Fruit fly (Drosophila melanogaster) whole organism, pupa: ENCODE results near the gene GILT1.

Experiments
- CG10348 ChIP-seq: fragments of 200-800 bp; sonication (Bioruptor generic); IDR thresholded peaks from 2 replicates; pipeline ENCODE4 v1.3.6; 2022; ENCODE audit warnings: missing biosample characterization, missing genetic modification characterization
- CG12605 ChIP-seq: fragments of 200-800 bp; sonication (Bioruptor generic); IDR thresholded peaks from 2 replicates; pipeline ENCODE4 v1.3.6; 2022; ENCODE audit warnings: missing biosample characterization, missing genetic modification characterization
- CG13204 ChIP-seq: fragments of 200-800 bp; sonication (Bioruptor generic); optimal IDR thresholded peaks from 2 replicates; lab custom pipeline; 2018; ENCODE audit warnings: missing biosample characterization, mild to moderate bottlenecking, missing genetic modification characterization, moderate library complexity
- CG14655 ChIP-seq: fragments of 200-800 bp; sonication (Bioruptor generic); optimal IDR thresholded peaks from 3 replicates; lab custom pipeline; 2017; ENCODE audit warnings: mild to moderate bottlenecking, missing biosample characterization, missing genetic modification reagents, missing genetic modification characterization
- CG15710 ChIP-seq: fragments of 200-800 bp; sonication (Bioruptor generic); optimal IDR thresholded peaks from 2 replicates; lab custom pipeline; 2018; ENCODE audit warnings: missing biosample characterization, mild to moderate bottlenecking, missing genetic modification characterization, moderate library complexity
- CG17806 ChIP-seq: fragments of 200-800 bp; sonication (Bioruptor generic); optimal IDR thresholded peaks from 2 replicates; lab custom pipeline; 2018; ENCODE audit warnings: missing biosample characterization, mild to moderate bottlenecking, missing genetic modification characterization, moderate library complexity
- CG32121 ChIP-seq: fragments of 200-800 bp; sonication (Bioruptor generic); IDR thresholded peaks from 2 replicates; pipeline ENCODE4 v1.3.6; 2022; ENCODE audit warnings: missing biosample characterization, missing genetic modification characterization
- CG34367 ChIP-seq: fragments of 200-800 bp; sonication (Bioruptor generic); optimal IDR thresholded peaks from 2 replicates; lab custom pipeline; 2018; ENCODE audit warnings: missing biosample characterization, mild to moderate bottlenecking, missing genetic modification characterization
- CG4496 ChIP-seq: fragments of 200-800 bp; sonication (Bioruptor generic); IDR thresholded peaks from 3 replicates; pipeline ENCODE4 v1.3.6; 2022; ENCODE audit warnings: missing biosample characterization, missing genetic modification characterization
- CG8159 ChIP-seq: fragments of 200-800 bp; sonication (Bioruptor generic); optimal IDR thresholded peaks from 3 replicates; lab custom pipeline; 2018; ENCODE audit warnings: missing biosample characterization, mild to moderate bottlenecking, missing genetic modification characterization, moderate library complexity
- CG8301 ChIP-seq: fragments of 200-800 bp; sonication (Bioruptor generic); optimal IDR thresholded peaks from 2 replicates; lab custom pipeline; 2018; ENCODE audit warnings: missing biosample characterization, mild to moderate bottlenecking, missing genetic modification characterization
- CG9948 ChIP-seq: fragments of 200-800 bp; sonication (Bioruptor generic); optimal IDR thresholded peaks from 2 replicates; lab custom pipeline; 2018; ENCODE audit warnings: missing biosample characterization, mild to moderate bottlenecking, missing genetic modification characterization, moderate library complexity
- D1 ChIP-seq: fragments of 200-800 bp; sonication (Bioruptor generic); optimal IDR thresholded peaks from 2 replicates; lab custom pipeline; 2018; ENCODE audit warnings: missing biosample characterization, mild to moderate bottlenecking, missing genetic modification characterization, moderate library complexity
- EcR ChIP-seq: fragments of 200-800 bp; sonication (Bioruptor generic); optimal IDR thresholded peaks from 3 replicates; lab custom pipeline; 2019; ENCODE audit warnings: missing biosample characterization, missing genetic modification characterization, mild to moderate bottlenecking, moderate library complexity, missing genetic modification reagents
- Ets98B ChIP-seq: fragments of 200-800 bp; sonication (Bioruptor generic); IDR thresholded peaks from 2 replicates; pipeline ENCODE4 v1.3.6; 2022; ENCODE audit warnings: missing biosample characterization, missing genetic modification characterization
- Pif1A ChIP-seq: fragments of 200-800 bp; sonication (Bioruptor generic); optimal IDR thresholded peaks from 3 replicates; lab custom pipeline; 2016; ENCODE audit warnings: missing biosample characterization, missing genetic modification characterization
- Pif1B ChIP-seq: fragments of 200-800 bp; sonication (Bioruptor generic); optimal IDR thresholded peaks from 3 replicates; lab custom pipeline; 2016; ENCODE audit warnings: missing biosample characterization, missing genetic modification characterization
- Snoo ChIP-seq: fragments of 200-800 bp; sonication (Bioruptor generic); optimal IDR thresholded peaks from 3 replicates; lab custom pipeline; 2017; ENCODE audit warnings: missing biosample characterization, mild to moderate bottlenecking, missing genetic modification characterization, inconsistent platforms
- fd96Ca ChIP-seq: fragments of 200-800 bp; sonication (Bioruptor generic); IDR thresholded peaks from 3 replicates; pipeline ENCODE4 v1.3.6; 2022; ENCODE audit warnings: missing biosample characterization, missing genetic modification characterization
- gl ChIP-seq: fragments of 200-800 bp; sonication (Bioruptor generic); optimal IDR thresholded peaks from 2 replicates; lab custom pipeline; 2018; ENCODE audit warnings: missing biosample characterization, mild to moderate bottlenecking, missing genetic modification characterization
- rn ChIP-seq: fragments of 200-800 bp; sonication (Bioruptor generic); IDR thresholded peaks from 2 replicates; pipeline ENCODE4 v1.3.6; 2022; ENCODE audit warnings: missing biosample characterization, missing genetic modification characterization

The GILT1 gene

dm6 chr3R:13403032-13403459 is 1.4 kb upstream of the GILT1 start, which contains the start of gene Dpm3:
TSS of gene Dpm3 (minus strand) at chr3R:13403051.
- TF ChIP-seq gl (tag; lab: Kevin White, UChicago) (no peak), CG15710 (no peak), CG9948 (tag; lab: Kevin White, UChicago) (no peak), fd96Ca (GFP tag; lab: Robert Waterston, UW) (no peak), Pif1B (GFP tag; lab: Kevin White, UChicago) (no peak), rn (no peak), Snoo (no peak)
- TF ChIP-seq, all 21 proteins: peak for 0

- TF ChIP-seq CG14655 (peak; percentile 95), CG17806 (tag; lab: Kevin White, UChicago) (peak; percentile 94), Pif1B (GFP tag; lab: Kevin White, UChicago) (peak; percentile 94), CG32121 (peak; percentile 87), CG4496 (peak; percentile 90), D1 (tag; lab: Kevin White, UChicago) (peak; percentile 90), gl (tag; lab: Kevin White, UChicago) (peak; percentile 77), CG15710 (peak; percentile 94), Ets98B (GFP tag; lab: Robert Waterston, UW) (peak; percentile 80), CG12605 (GFP tag; lab: Robert Waterston, UW) (peak; percentile 71; the same call in 1 of the 2 replicates), rn (peak; percentile 71), EcR (GFP tag; lab: Kevin White, UChicago) (peak; percentile 79), CG13204 (GFP tag; lab: Kevin White, UChicago) (peak; percentile 90), CG8159 (tag; lab: Kevin White, UChicago) (peak; percentile 95), CG34367 (tag; lab: Kevin White, UChicago) (peak; percentile 91), Pif1A (GFP tag; lab: Kevin White, UChicago) (peak; percentile 92), CG8301 (tag; lab: Kevin White, UChicago) (peak; percentile 94), Snoo (peak; percentile 90), CG9948 (tag; lab: Kevin White, UChicago) (peak; percentile 94), CG10348 (peak; percentile 64; the same call in 1 of the 2 replicates), fd96Ca (GFP tag; lab: Robert Waterston, UW) (peak; percentile 64; the same call in 2 of the 3 replicates)
- TF ChIP-seq, all 21 proteins: peak for 21
Measured at dm6 chr3R:13400902-13401721, 550 bp downstream of the GILT1 start.

DNA sequence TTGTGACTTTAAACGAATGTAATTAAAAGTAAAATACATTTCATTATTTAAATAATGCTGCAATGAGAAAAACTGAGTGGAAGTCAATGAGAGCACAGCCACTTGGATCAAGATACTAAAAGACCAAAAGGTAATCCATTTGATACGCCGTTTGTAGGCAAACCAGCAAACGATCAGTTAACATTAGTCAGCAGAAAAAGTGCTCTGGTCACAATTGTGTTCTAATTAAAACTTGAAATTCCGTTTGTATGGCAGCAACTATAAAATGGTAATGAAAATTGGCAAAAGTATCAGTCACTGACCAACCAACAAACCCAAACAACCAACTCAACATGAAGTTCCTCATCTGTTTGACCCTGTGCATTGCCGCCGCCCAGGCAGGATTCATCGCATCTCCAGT is 4.1 kb downstream of the GILT1 start, which contains the start of gene CG14377:
TSS of gene CG14377 (plus strand) at position 301 of the 400 bp plus-strand sequence.
- no peak for TF ChIP-seq Snoo
- no peak for TF ChIP-seq CG32121
- no peak for TF ChIP-seq CG13204 (GFP tag; lab: Kevin White, UChicago)
- TF ChIP-seq EcR (GFP tag; lab: Kevin White, UChicago): no peak
- no peak for TF ChIP-seq CG4496
- TF ChIP-seq CG8159 (tag; lab: Kevin White, UChicago): no peak
- no peak for TF ChIP-seq CG10348
- no peak for TF ChIP-seq CG17806 (tag; lab: Kevin White, UChicago)
- TF ChIP-seq, all 21 proteins: peak for 0

dm6 chr3R:13397040-13397439 is 4.6 kb downstream of the GILT1 start, which contains the start of gene CG14374:
TSS of gene CG14374 (minus strand) at chr3R:13397140.
- no peak for TF ChIP-seq D1 (tag; lab: Kevin White, UChicago)
- TF ChIP-seq Ets98B (GFP tag; lab: Robert Waterston, UW): no peak
- TF ChIP-seq CG12605 (GFP tag; lab: Robert Waterston, UW): no peak
- no peak for TF ChIP-seq CG8159 (tag; lab: Kevin White, UChicago)
- no peak for TF ChIP-seq CG17806 (tag; lab: Kevin White, UChicago)
- TF ChIP-seq gl (tag; lab: Kevin White, UChicago): no peak
- no peak for TF ChIP-seq CG32121
- TF ChIP-seq CG4496: no peak
- no peak for TF ChIP-seq Snoo

DNA sequence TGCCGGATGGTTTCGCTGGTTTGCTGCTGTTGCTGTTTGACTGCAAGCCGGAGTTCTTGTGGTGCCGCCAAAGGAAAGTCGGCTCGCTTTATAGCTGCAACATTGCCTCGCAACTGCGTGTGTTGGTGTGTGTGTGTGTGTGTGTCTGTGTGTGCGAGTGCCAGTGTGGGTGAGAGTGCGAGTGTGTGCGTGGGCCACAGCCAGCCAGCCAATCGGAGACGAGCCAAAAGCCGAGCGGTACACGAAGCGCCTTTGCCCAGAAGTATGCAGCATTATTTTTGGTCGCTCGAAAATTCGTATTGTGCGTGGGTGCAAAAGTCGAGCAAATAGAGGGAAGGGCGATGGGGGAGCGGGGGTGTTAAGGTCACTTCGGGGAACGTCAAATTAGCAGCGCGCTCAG is 6.5 kb downstream of the GILT1 start, which contains the start of gene CCHa2:
TSS of gene CCHa2 (minus strand) at position 65 of the 400 bp plus-strand sequence.
- TF ChIP-seq Ets98B (GFP tag; lab: Robert Waterston, UW) (no peak), EcR (GFP tag; lab: Kevin White, UChicago) (no peak), rn (no peak), D1 (tag; lab: Kevin White, UChicago) (no peak), CG32121 (no peak), CG4496 (peak; percentile 48; the same call in 2 of the 3 replicates), CG13204 (GFP tag; lab: Kevin White, UChicago) (no peak), Snoo (no peak)

DNA sequence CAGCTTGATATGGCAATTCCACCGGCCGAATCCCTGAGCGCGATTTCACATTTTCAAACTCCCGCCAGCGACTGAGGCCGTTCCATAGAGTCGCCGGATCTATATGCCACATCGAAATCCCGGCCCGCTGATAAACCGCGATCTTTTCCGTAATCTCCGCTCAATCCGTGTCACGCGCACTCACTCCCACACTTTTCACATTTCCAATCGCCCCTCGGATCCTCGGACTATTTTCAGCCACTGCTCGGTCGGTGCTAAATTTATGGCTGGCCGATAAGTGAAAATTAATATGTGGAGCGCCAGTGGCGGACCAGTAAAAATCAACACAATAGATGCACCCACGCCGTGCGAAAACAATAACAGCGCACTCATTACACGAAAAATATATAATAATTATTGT is 8.7 kb downstream of the GILT1 start:
- TF ChIP-seq EcR (GFP tag; lab: Kevin White, UChicago) (no peak), CG4496 (no peak), CG17806 (tag; lab: Kevin White, UChicago) (no peak), CG12605 (GFP tag; lab: Robert Waterston, UW) (no peak), CG15710 (no peak), CG9948 (tag; lab: Kevin White, UChicago) (no peak), CG34367 (tag; lab: Kevin White, UChicago) (no peak), CG8301 (tag; lab: Kevin White, UChicago) (no peak), CG32121 (no peak), CG10348 (no peak), D1 (tag; lab: Kevin White, UChicago) (no peak), CG8159 (tag; lab: Kevin White, UChicago) (no peak), CG14655 (no peak), gl (tag; lab: Kevin White, UChicago) (no peak), CG13204 (GFP tag; lab: Kevin White, UChicago) (no peak), Pif1A (GFP tag; lab: Kevin White, UChicago) (no peak), Ets98B (GFP tag; lab: Robert Waterston, UW) (no peak), Snoo (no peak)
